Fruit fly (Drosophila melanogaster): ENCODE results near the gene iPLA2-VIA.

The iPLA2-VIA gene

DNA sequence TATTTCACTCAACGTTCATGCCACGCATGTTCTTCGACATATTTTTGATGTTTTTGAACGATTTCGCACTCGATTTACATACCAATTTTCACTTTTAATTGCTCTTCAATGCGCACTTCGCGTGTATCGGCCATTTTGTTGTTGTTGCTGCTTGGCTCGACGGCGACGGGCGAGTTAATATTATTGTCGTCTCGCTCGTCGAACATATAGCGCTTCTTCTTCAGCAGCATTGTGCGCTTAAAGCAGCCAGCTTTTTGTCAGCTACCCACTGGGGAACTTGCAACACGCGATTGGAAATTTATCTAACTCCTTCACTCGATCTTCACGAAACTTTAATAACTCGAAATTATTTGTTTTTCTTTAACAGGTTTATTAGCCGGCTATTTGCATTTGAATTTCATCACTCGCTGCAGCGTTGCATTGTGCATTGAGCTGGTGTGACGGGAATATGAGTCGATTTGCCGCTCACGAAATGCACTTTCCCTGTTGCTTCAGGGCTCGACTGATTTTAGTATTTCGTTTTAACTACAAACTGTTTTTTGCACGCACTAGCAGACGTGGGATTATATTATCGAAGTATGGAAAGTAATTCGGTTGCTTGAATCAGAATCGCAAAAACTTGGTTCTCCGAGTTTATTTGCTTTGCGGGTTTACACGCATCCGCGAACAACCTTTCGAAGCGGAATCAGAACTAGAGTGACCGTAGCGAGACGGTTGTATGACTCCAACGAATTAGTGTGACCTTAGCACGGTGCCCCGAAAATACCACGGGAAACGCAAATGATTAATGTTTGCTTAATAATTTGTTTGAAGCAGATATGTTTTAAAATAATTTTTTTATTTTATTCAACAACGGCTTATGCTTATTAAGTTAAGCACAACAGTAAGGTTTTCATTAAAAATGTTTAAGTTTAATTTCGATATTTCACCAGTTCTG is 9.3 kb downstream of the iPLA2-VIA start, which contains the start of gene RasGAP1 (continued):
- TF ChIP-seq CG32772 (GFP tag; IDR thresholded peaks at IDR 0.05) = 0 out of 2 replicates have a peak, but pooled peaks have one; percentile 6
- no peak for TF ChIP-seq fru (optimal IDR thresholded peaks at IDR 0.05)
- no peak for TF ChIP-seq btn (GFP tag; optimal IDR thresholded peaks at IDR 0.05)
- TF ChIP-seq mld (GFP tag; IDR thresholded peaks at IDR 0.05; ENCODE audit: partially characterized antibody) = no peak
- no peak for TF ChIP-seq Awh (GFP tag; IDR thresholded peaks at IDR 0.05)

DNA sequence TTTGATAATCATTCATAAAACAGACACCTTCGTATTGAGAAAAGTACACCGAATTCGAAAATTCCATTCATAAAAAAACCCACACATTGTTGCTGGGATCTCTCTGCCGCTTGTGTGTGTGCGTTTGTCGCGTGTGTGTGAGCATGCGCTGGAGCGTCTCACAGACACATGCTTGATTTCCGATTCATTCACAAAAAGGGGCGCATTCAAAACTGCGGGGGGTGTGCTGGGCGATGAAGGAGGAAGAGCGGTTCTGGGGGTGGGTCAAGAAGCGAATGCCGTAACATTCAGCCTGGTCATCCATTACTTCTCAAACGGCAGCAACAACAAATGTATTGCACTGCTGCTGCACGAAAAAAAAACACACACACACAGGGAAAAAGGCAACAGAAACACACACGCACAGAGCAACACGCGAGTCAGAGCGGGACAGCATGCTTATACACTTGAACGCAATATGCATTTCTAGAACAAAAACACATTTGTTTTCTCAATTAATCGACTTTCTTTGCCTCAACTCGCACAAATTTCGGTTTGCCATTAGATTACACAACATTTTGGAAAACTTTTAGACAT is 10.2 kb downstream of the iPLA2-VIA start:
- peak; percentile 50; the same call in 1 of the 3 replicates for TF ChIP-seq zfh1 (GFP tag; IDR thresholded peaks at IDR 0.05)
- no peak for TF ChIP-seq btn (GFP tag; optimal IDR thresholded peaks at IDR 0.05)
- no peak for TF ChIP-seq maf-S (GFP tag; optimal IDR thresholded peaks at IDR 0.05)
- no peak; the same call in 1 of the 2 replicates for TF ChIP-seq Adf1 (GFP tag; IDR thresholded peaks at IDR 0.05)
- TF ChIP-seq kah (GFP tag; optimal IDR thresholded peaks at IDR 0.05) = no peak
- peak; percentile 97 for TF ChIP-seq crol (GFP tag; IDR thresholded peaks at IDR 0.05)
- peak; percentile 95 for TF ChIP-seq CG18011 (GFP tag; optimal IDR thresholded peaks at IDR 0.05)
- TF ChIP-seq sd (tag; optimal IDR thresholded peaks at IDR 0.05) = peak; percentile 72
- TF ChIP-seq peb (GFP tag; IDR thresholded peaks at IDR 0.05) = 0 out of 2 replicates have a peak, but pooled peaks have one; percentile 7
- peak; percentile 45; the same call in 1 of the 3 replicates for TF ChIP-seq sr (GFP tag; IDR thresholded peaks at IDR 0.05)
- TF ChIP-seq CG17385 (GFP tag; optimal IDR thresholded peaks at IDR 0.05) = peak; percentile 23
- TF ChIP-seq rib (GFP tag; IDR thresholded peaks at IDR 0.05) = peak; percentile 62
- peak; percentile 77 for TF ChIP-seq sqz (GFP tag; optimal IDR thresholded peaks at IDR 0.05)
- peak; percentile 42 for TF ChIP-seq HLHmδ (GFP tag; optimal IDR thresholded peaks at IDR 0.05)
- peak; percentile 75 for TF ChIP-seq CG15479 (GFP tag; optimal IDR thresholded peaks at IDR 0.05)
- TF ChIP-seq chm (GFP tag; IDR thresholded peaks at IDR 0.05) = peak; percentile 26; the same call in 1 of the 2 replicates
- peak; percentile 3 for TF ChIP-seq gro (GFP tag; optimal IDR thresholded peaks at IDR 0.05)
- TF ChIP-seq zf30C (GFP tag; optimal IDR thresholded peaks at IDR 0.05) = peak; percentile 19
- TF ChIP-seq ci (GFP tag; IDR thresholded peaks at IDR 0.05) = peak; percentile 56; the same call in 1 of the 3 replicates
- TF ChIP-seq pros (GFP tag; optimal IDR thresholded peaks at IDR 0.05) = peak; percentile 82
- TF ChIP-seq kni (GFP tag; optimal IDR thresholded peaks at IDR 0.05) = peak; percentile 1
- peak; percentile 80 for TF ChIP-seq sug (tag; optimal IDR thresholded peaks at IDR 0.05)
- TF ChIP-seq CG6175 (GFP tag; IDR thresholded peaks at IDR 0.05) = peak; percentile 69; the same call in 2 of the 3 replicates
- peak; percentile 83 for TF ChIP-seq twi (tag; optimal IDR thresholded peaks at IDR 0.05)
- peak; percentile 73 for TF ChIP-seq Aef1 (GFP tag; IDR thresholded peaks at IDR 0.05)
- no peak for TF ChIP-seq sim (GFP tag; IDR thresholded peaks at IDR 0.05)
- TF ChIP-seq Fer1 (GFP tag; optimal IDR thresholded peaks at IDR 0.05) = peak; percentile 33
- TF ChIP-seq CG34422 (GFP tag; IDR thresholded peaks at IDR 0.05) = peak; percentile 84; the same call in 2 of the 3 replicates
- TF ChIP-seq Fer2 (tag; optimal IDR thresholded peaks at IDR 0.05) = no peak
- TF ChIP-seq CG17912 (GFP tag; optimal IDR thresholded peaks at IDR 0.05) = no peak
- no peak for TF ChIP-seq bab2 (GFP tag; optimal IDR thresholded peaks at IDR 0.05)
- no peak for TF ChIP-seq Max (GFP tag; optimal IDR thresholded peaks at IDR 0.05)
- TF ChIP-seq CG8924 (tag; optimal IDR thresholded peaks at IDR 0.05) = peak; percentile 1
- TF ChIP-seq lola (GFP tag; optimal IDR thresholded peaks at IDR 0.05) = peak in 1 of 3 experiments; percentile 54
- TF ChIP-seq Hmx (GFP tag; optimal IDR thresholded peaks at IDR 0.05) = no peak
- no peak for TF ChIP-seq CG5245 (GFP tag; optimal IDR thresholded peaks at IDR 0.05)
- peak; percentile 88 for TF ChIP-seq scrt (GFP tag; optimal IDR thresholded peaks at IDR 0.05)
- no peak for TF ChIP-seq Ada2b (GFP tag; IDR thresholded peaks at IDR 0.05)
- TF ChIP-seq stc (GFP tag; IDR thresholded peaks at IDR 0.05) = no peak
- 0 out of 2 replicates have a peak, but pooled peaks have one; percentile 36 for TF ChIP-seq ato (GFP tag; IDR thresholded peaks at IDR 0.05; ENCODE audit: partially characterized antibody)
- TF ChIP-seq ac (GFP tag; optimal IDR thresholded peaks at IDR 0.05) = no peak
- peak; percentile 68 for TF ChIP-seq Med (GFP tag)

Data from whole organism, embryonic.